Worm (Caenorhabditis elegans): ENCODE data around the gene dpy-9.

DNA sequence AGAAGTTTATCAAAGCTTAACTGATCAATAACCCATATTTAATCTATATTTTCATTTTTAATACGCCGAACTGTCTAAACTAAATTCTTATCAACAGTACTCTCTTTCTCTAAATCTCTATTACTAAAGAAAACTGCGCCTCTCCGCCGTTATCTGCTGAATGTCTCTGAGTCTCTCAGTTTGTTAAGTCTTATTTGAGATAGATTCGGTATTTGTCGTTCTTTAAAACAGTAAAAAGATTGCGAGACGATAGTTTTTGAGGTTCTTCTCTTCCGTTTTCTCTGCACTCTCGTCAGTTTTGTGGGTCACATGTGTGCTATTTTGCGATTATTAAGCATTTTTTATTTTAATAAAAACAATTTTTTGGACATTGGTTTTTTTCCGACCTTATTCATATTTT lies 15.2 kb upstream of the dpy-9 start, which contains the start of gene sma-10:
- TF ChIP-seq pbrm-1 (GFP tag; IDR thresholded peaks at IDR 0.05) (no peak), sea-2 (GFP tag; IDR thresholded peaks at IDR 0.05) (no peak), F55B11.4 (tag; optimal IDR thresholded peaks at IDR 0.05; ENCODE audit: borderline replicate concordance, insufficient read depth) (no peak), ceh-27 (GFP tag; optimal IDR thresholded peaks at IDR 0.05) (no peak), F10E7.11 (tag; optimal IDR thresholded peaks at IDR 0.05) (no peak), aptf-3 (GFP tag; IDR thresholded peaks at IDR 0.05) (no peak), snpc-3.4 (tag; optimal IDR thresholded peaks at IDR 0.05) (no peak)

Measured in whole organism, young adult.